Worm (Caenorhabditis elegans) whole organism, L4 larva: ENCODE measurements around the gene R05G6.4.
A peak's percentile ranks its signal among the peaks of the same experiment; 100 is the strongest.

ENCODE experiments used
- D1046.2 ChIP-seq: fragments of 200-800 bp; sonication (Bioruptor generic); IDR thresholded peaks from 2 replicates; pipeline ENCODE4 v1.3.6; 2022; ENCODE audit warnings: missing genetic modification characterization, missing compliant biosample characterization
- F10B5.3 ChIP-seq: sonication (generic microtip); optimal IDR thresholded peaks from 2 replicates; lab custom pipeline; 2016; ENCODE audit warnings: mild to moderate bottlenecking, missing genetic modification characterization, missing compliant biosample characterization
- F44E2.7 ChIP-seq: fragments of 200-800 bp; sonication (Bioruptor generic); IDR thresholded peaks from 2 replicates; pipeline ENCODE4 v2.1.2; 2022; ENCODE audit warnings: missing genetic modification characterization, missing compliant biosample characterization
- R02D3.7 ChIP-seq: fragments of 150-350 bp; sonication (generic microtip); optimal IDR thresholded peaks from 3 replicates; lab custom pipeline; 2014; ENCODE audit warnings: missing biosample characterization, missing genetic modification characterization
- T20F7.1 ChIP-seq: fragments of 200-800 bp; sonication (Bioruptor generic); optimal IDR thresholded peaks from 2 replicates; lab custom pipeline; 2018; ENCODE audit warnings: mild to moderate bottlenecking, missing genetic modification characterization, missing compliant biosample characterization
- T26A8.4 ChIP-seq: fragments of 200-800 bp; sonication (Bioruptor generic); IDR thresholded peaks from 2 replicates; pipeline ENCODE4 v1.3.6; 2022; ENCODE audit warnings: missing genetic modification characterization, missing compliant biosample characterization
- Y5F2A.4 ChIP-seq: fragments of 200-800 bp; sonication (Bioruptor generic); optimal IDR thresholded peaks from 2 replicates; lab custom pipeline; 2018; ENCODE audit warnings: mild to moderate bottlenecking, missing genetic modification characterization, missing compliant biosample characterization
- Y75B8A.6 ChIP-seq: fragments of 200-800 bp; sonication (Bioruptor generic); IDR thresholded peaks from 2 replicates; pipeline ENCODE4 v1.3.6; 2022; ENCODE audit warnings: missing genetic modification reagents, missing genetic modification characterization, missing compliant biosample characterization
- ZK546.5 ChIP-seq, 2 experiments: sonication (generic microtip); optimal IDR thresholded peaks; 2 replicates each; lab custom pipeline; 2017; ENCODE audit warnings: missing biosample characterization in 2 of 2, missing genetic modification characterization in 2 of 2
- aha-1 ChIP-seq: fragments of 150-350 bp; peaks from one replicate; lab custom pipeline; 2014; ENCODE audit warnings: missing biosample characterization, missing genetic modification characterization
- aly-2 ChIP-seq: sonication (generic microtip); optimal IDR thresholded peaks from 2 replicates; lab custom pipeline; 2018; ENCODE audit warnings: missing biosample characterization, missing genetic modification characterization
- arid-1 ChIP-seq: fragments of 200-800 bp; sonication (Bioruptor generic); conservative IDR thresholded peaks from 2 replicates; pipeline ENCODE4 v1.3.6; 2022; ENCODE audit warnings: missing genetic modification reagents, missing genetic modification characterization, missing compliant biosample characterization
- attf-4 ChIP-seq: sonication (generic microtip); optimal IDR thresholded peaks from 3 replicates; lab custom pipeline; 2017; ENCODE audit warnings: missing biosample characterization, missing genetic modification characterization
- ceh-20 ChIP-seq: fragments of 200-800 bp; sonication (Bioruptor generic); IDR thresholded peaks from 2 replicates; pipeline ENCODE4 v1.3.6; 2022; ENCODE audit warnings: missing genetic modification reagents, missing genetic modification characterization, missing compliant biosample characterization
- ceh-44 ChIP-seq: fragments of 200-800 bp; sonication (Bioruptor generic); IDR thresholded peaks from 2 replicates; pipeline ENCODE4 v1.3.6; 2022; ENCODE audit warnings: missing genetic modification reagents, missing genetic modification characterization, missing compliant biosample characterization
- cey-2 ChIP-seq: sonication (generic microtip); optimal IDR thresholded peaks from 3 replicates; lab custom pipeline; 2017; ENCODE audit warnings: missing genetic modification characterization, mild to moderate bottlenecking, missing compliant biosample characterization, antibody characterized with exemption, borderline replicate concordance; ENCODE audit not compliant: insufficient read depth
- ctbp-1 ChIP-seq: fragments of 200-800 bp; sonication (Bioruptor generic); IDR thresholded peaks from 2 replicates; pipeline ENCODE4 v1.3.6; 2022; ENCODE audit warnings: missing genetic modification reagents, missing genetic modification characterization, missing compliant biosample characterization
- daf-8 ChIP-seq: fragments of 200-800 bp; sonication (Bioruptor generic); IDR thresholded peaks from 2 replicates; pipeline ENCODE4 v1.3.6; 2022; ENCODE audit warnings: missing genetic modification characterization, missing compliant biosample characterization
- dve-1 ChIP-seq: sonication (generic microtip); optimal IDR thresholded peaks from 2 replicates; lab custom pipeline; 2017; ENCODE audit warnings: antibody characterized with exemption, mild to moderate bottlenecking, missing genetic modification characterization, missing compliant biosample characterization; ENCODE audit not compliant: insufficient read depth
- egl-27 ChIP-seq: sonication (generic microtip); optimal IDR thresholded peaks from 3 replicates; lab custom pipeline; 2017; ENCODE audit warnings: missing biosample characterization, missing genetic modification reagents, missing genetic modification characterization
- fkh-10 ChIP-seq: fragments of 150-350 bp; optimal IDR thresholded peaks from 2 replicates; lab custom pipeline; 2014; ENCODE audit warnings: missing biosample characterization, missing genetic modification reagents, missing genetic modification characterization
- hif-1 ChIP-seq, 2 experiments: sonication (generic microtip); optimal IDR thresholded peaks; 2 replicates each; lab custom pipeline; 2016 to 2017; ENCODE audit warnings: missing compliant biosample characterization in 2 of 2, missing genetic modification characterization in 2 of 2, missing genetic modification reagents in 2 of 2, missing genotype in 2 of 2, mild to moderate bottlenecking in 1 of 2
- hlh-30 ChIP-seq: sonication (generic microtip); optimal IDR thresholded peaks from 2 replicates; lab custom pipeline; 2017; ENCODE audit warnings: antibody characterized with exemption, mild to moderate bottlenecking, missing genetic modification characterization, missing compliant biosample characterization; ENCODE audit not compliant: insufficient read depth
- hmg-1.1 ChIP-seq: fragments of 200-800 bp; sonication (Bioruptor generic); IDR thresholded peaks from 2 replicates; pipeline ENCODE4 v1.3.6; 2022; ENCODE audit warnings: missing genetic modification reagents, missing genetic modification characterization, missing compliant biosample characterization
- lim-7 ChIP-seq: fragments of 200-800 bp; sonication (Bioruptor generic); IDR thresholded peaks from 2 replicates; pipeline ENCODE4 v1.3.6; 2022; ENCODE audit warnings: missing genetic modification characterization, missing compliant biosample characterization
- lin-1 ChIP-seq: fragments of 200-800 bp; sonication (Bioruptor generic); IDR thresholded peaks from 2 replicates; pipeline ENCODE4 v1.3.6; 2022; ENCODE audit warnings: missing genetic modification reagents, missing genetic modification characterization, missing compliant biosample characterization
- lin-29 ChIP-seq: fragments of 200-800 bp; sonication (Bioruptor generic); IDR thresholded peaks from 2 replicates; pipeline ENCODE4 v1.3.6; 2022; ENCODE audit warnings: missing genetic modification reagents, missing genetic modification characterization, missing compliant biosample characterization
- lir-3 ChIP-seq: sonication (generic microtip); optimal IDR thresholded peaks from 2 replicates; lab custom pipeline; 2016; ENCODE audit warnings: mild to moderate bottlenecking, missing genetic modification characterization, missing compliant biosample characterization
- lsy-2 ChIP-seq, 2 experiments: fragments of 150-350 bp in 1 of 2; sonication (generic microtip) in 1 of 2; optimal IDR thresholded peaks; 2 replicates each; lab custom pipeline; 2014 to 2017; ENCODE audit warnings: missing biosample characterization in 2 of 2, missing genetic modification characterization in 2 of 2
- madf-9 ChIP-seq: fragments of 200-800 bp; sonication (Bioruptor generic); conservative IDR thresholded peaks from 2 replicates; pipeline ENCODE4 v1.3.6; 2022; ENCODE audit warnings: missing genetic modification reagents, missing genetic modification characterization, missing compliant biosample characterization
- mdl-1 ChIP-seq, 2 experiments: fragments of 150-350 bp in 1 of 2; sonication (generic microtip) in 1 of 2; optimal IDR thresholded peaks; 2 replicates each; lab custom pipeline; 2014 to 2017; ENCODE audit warnings: missing biosample characterization in 2 of 2, missing genetic modification characterization in 2 of 2
- mdt-29 ChIP-seq: fragments of 200-800 bp; sonication (Bioruptor generic); IDR thresholded peaks from 2 replicates; pipeline ENCODE4 v1.3.6; 2022; ENCODE audit warnings: missing genetic modification reagents, missing genetic modification characterization, missing compliant biosample characterization
- mxl-2 ChIP-seq: fragments of 200-800 bp; sonication (Bioruptor generic); conservative IDR thresholded peaks from 2 replicates; pipeline ENCODE4 v1.3.6; 2022; ENCODE audit warnings: missing genetic modification reagents, missing genetic modification characterization, missing compliant biosample characterization
- nhr-11 ChIP-seq: fragments of 150-350 bp; optimal IDR thresholded peaks from 2 replicates; lab custom pipeline; 2014; ENCODE audit warnings: missing biosample characterization, missing genetic modification characterization
- nhr-237 ChIP-seq: sonication (generic microtip); optimal IDR thresholded peaks from 2 replicates; lab custom pipeline; 2017; ENCODE audit warnings: missing biosample characterization, missing genetic modification characterization
- nhr-28 ChIP-seq: fragments of 150-350 bp; optimal IDR thresholded peaks from 2 replicates; lab custom pipeline; 2014; ENCODE audit warnings: missing biosample characterization, missing genetic modification characterization
- nhr-42 ChIP-seq: fragments of 200-800 bp; sonication (Bioruptor generic); IDR thresholded peaks from 2 replicates; pipeline ENCODE4 v1.3.6; 2022; ENCODE audit warnings: missing genetic modification characterization, missing compliant biosample characterization
- nhr-6 ChIP-seq: fragments of 150-350 bp; optimal IDR thresholded peaks from 2 replicates; lab custom pipeline; 2014; ENCODE audit warnings: missing biosample characterization, missing genetic modification characterization
- nhr-76 ChIP-seq: fragments of 150-350 bp; optimal IDR thresholded peaks from 2 replicates; lab custom pipeline; 2014; ENCODE audit warnings: missing biosample characterization, missing genetic modification characterization
- php-3 ChIP-seq: fragments of 200-800 bp; sonication (Bioruptor generic); IDR thresholded peaks from 2 replicates; pipeline ENCODE4 v1.3.6; 2022; ENCODE audit warnings: missing genetic modification reagents, missing genetic modification characterization, missing compliant biosample characterization
- pqm-1 ChIP-seq: sonication (generic microtip); optimal IDR thresholded peaks from 2 replicates; lab custom pipeline; 2017; ENCODE audit warnings: missing biosample characterization, missing genetic modification characterization
- sdz-12 ChIP-seq: fragments of 200-800 bp; sonication (Bioruptor generic); optimal IDR thresholded peaks from 2 replicates; lab custom pipeline; 2018; ENCODE audit warnings: mild to moderate bottlenecking, missing genetic modification characterization, missing compliant biosample characterization
- skn-1 ChIP-seq: fragments of 150-350 bp; optimal IDR thresholded peaks from 2 replicates; lab custom pipeline; 2014; ENCODE audit warnings: missing biosample characterization, missing genetic modification characterization
- snpc-1.2 ChIP-seq: fragments of 200-800 bp; sonication (Bioruptor generic); IDR thresholded peaks from 2 replicates; pipeline ENCODE4 v1.3.6; 2022; ENCODE audit warnings: missing genetic modification reagents, missing genetic modification characterization, missing compliant biosample characterization
- snpc-4 ChIP-seq: fragments of 150-350 bp; optimal IDR thresholded peaks from 2 replicates; lab custom pipeline; 2014; ENCODE audit warnings: missing biosample characterization, missing genetic modification characterization
- spr-1 ChIP-seq: sonication (generic microtip); optimal IDR thresholded peaks from 2 replicates; lab custom pipeline; 2016; ENCODE audit warnings: mild to moderate bottlenecking, missing genetic modification characterization, missing compliant biosample characterization
- tag-97 ChIP-seq: fragments of 200-800 bp; sonication (Bioruptor generic); IDR thresholded peaks from 2 replicates; pipeline ENCODE4 v1.3.6; 2022; ENCODE audit warnings: missing genetic modification characterization, missing compliant biosample characterization
- tra-1 ChIP-seq: fragments of 200-800 bp; sonication (Bioruptor generic); IDR thresholded peaks from 2 replicates; pipeline ENCODE4 v1.3.6; 2022; ENCODE audit warnings: missing genetic modification reagents, missing genetic modification characterization, missing compliant biosample characterization
- unc-39 ChIP-seq: sonication (generic microtip); optimal IDR thresholded peaks from 2 replicates; lab custom pipeline; 2017; ENCODE audit warnings: missing biosample characterization, missing genetic modification characterization
- unc-62 ChIP-seq, 3 experiments: fragments of 150-350 bp in 1 of 3; sonication (generic microtip); optimal IDR thresholded peaks in 2 of 3; peaks in 1 of 3; 1 replicate in 1 of 3; 2 replicates in 2 of 3; lab custom pipeline; 2014 to 2017; ENCODE audit warnings: missing biosample characterization in 3 of 3, missing genetic modification characterization in 3 of 3, missing genetic modification reagents in 3 of 3, missing genotype in 1 of 3
- vab-7 ChIP-seq: fragments of 200-800 bp; sonication (Bioruptor generic); IDR thresholded peaks from 2 replicates; pipeline ENCODE4 v1.3.6; 2022; ENCODE audit warnings: missing genetic modification reagents, missing genetic modification characterization, missing compliant biosample characterization
- zag-1 ChIP-seq: fragments of 150-350 bp; optimal IDR thresholded peaks from 2 replicates; lab custom pipeline; 2014; ENCODE audit warnings: missing biosample characterization, missing genetic modification characterization

R05G6.4 gene

DNA sequence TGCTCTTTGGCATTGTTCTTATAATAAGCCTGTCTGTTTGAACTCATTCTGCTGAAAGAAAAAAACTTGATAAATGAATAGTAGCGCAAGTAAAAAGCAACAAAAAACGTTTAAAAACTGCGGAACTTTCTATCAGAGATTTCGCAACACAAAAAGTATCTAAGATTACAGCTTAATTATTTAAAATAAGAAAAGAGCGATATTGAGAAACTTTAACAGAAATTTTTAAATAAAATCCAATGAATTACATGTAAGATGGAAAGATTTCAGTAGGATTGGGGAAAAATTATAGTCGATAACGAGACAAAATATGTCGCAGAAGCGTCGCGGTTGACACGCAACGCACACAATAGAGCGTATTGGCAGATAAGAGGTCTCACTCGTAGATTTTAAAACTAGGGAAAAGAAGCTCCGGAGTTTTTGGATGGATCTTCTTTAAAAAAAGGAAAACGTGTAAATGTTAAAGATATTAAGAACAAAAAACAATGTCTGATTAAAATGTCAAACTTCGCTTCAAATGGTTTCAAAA lies 48.6 kb downstream of the R05G6.4 start, which contains the start of gene ima-3:
Gene ima-3 (minus strand): TSS at position 51 of the 529 bp plus-strand sequence.
- no peak for TF ChIP-seq hmg-1.1 (GFP tag; lab: Robert Waterston, UW)
- TF ChIP-seq vab-7: no peak
- no peak for TF ChIP-seq lir-3 (tag; lab: Kevin White, UChicago)
- TF ChIP-seq sdz-12 (GFP tag; lab: Kevin White, UChicago): no peak
- no peak for TF ChIP-seq zag-1 (tag; lab: Kevin White, UChicago)
- peak in 1 of 2 experiments; percentile 62 for TF ChIP-seq lsy-2 (tag; optimal IDR thresholded peaks at IDR 0.05; lab: Kevin White, UChicago)
- TF ChIP-seq D1046.2 (GFP tag; lab: Robert Waterston, UW): no peak
- no peak for TF ChIP-seq lin-1 (GFP tag; lab: Robert Waterston, UW)
- TF ChIP-seq hlh-30 (tag; lab: Kevin White, UChicago): no peak
- TF ChIP-seq fkh-10 (GFP tag; lab: Kevin White, UChicago): peak; percentile 31
- no peak for TF ChIP-seq unc-62 (GFP tag; optimal IDR thresholded peaks at IDR 0.05 in 1 of 2; lab: Kevin White, UChicago)
- TF ChIP-seq unc-62 (tag; optimal IDR thresholded peaks at IDR 0.05; lab: Kevin White, UChicago): no peak
- peak; percentile 30 for TF ChIP-seq dve-1 (tag; lab: Kevin White, UChicago)
- TF ChIP-seq cey-2 (tag; lab: Kevin White, UChicago): no peak
- no peak for TF ChIP-seq mxl-2 (GFP tag; lab: Robert Waterston, UW)
- no peak for TF ChIP-seq snpc-4 (tag; lab: Kevin White, UChicago)
- no peak for TF ChIP-seq nhr-42 (GFP tag; lab: Robert Waterston, UW)
- peak; percentile 17 for TF ChIP-seq nhr-6
- no peak for TF ChIP-seq aly-2 (tag; lab: Kevin White, UChicago)
- TF ChIP-seq lim-7: no peak
- TF ChIP-seq tra-1 (GFP tag; lab: Robert Waterston, UW): no peak
- TF ChIP-seq R02D3.7: no peak
- TF ChIP-seq hif-1 (tag; optimal IDR thresholded peaks at IDR 0.05; lab: Kevin White, UChicago): peak in 1 of 2 experiments; percentile 47
- no peak for TF ChIP-seq aha-1 (tag; lab: Kevin White, UChicago)
- no peak for TF ChIP-seq skn-1 (tag; lab: Kevin White, UChicago)
- no peak for TF ChIP-seq ctbp-1 (GFP tag; lab: Robert Waterston, UW)
- TF ChIP-seq daf-8 (GFP tag; lab: Robert Waterston, UW): no peak
- no peak for TF ChIP-seq ceh-20 (GFP tag; lab: Robert Waterston, UW)
- TF ChIP-seq unc-39 (tag; lab: Kevin White, UChicago): no peak
- TF ChIP-seq F44E2.7 (GFP tag; lab: Robert Waterston, UW): no peak
- TF ChIP-seq php-3: no peak
- TF ChIP-seq egl-27 (tag; lab: Kevin White, UChicago): no peak
- no peak for TF ChIP-seq attf-4 (tag; lab: Kevin White, UChicago)
- TF ChIP-seq ceh-44: no peak
- no peak for TF ChIP-seq spr-1 (tag; lab: Kevin White, UChicago)
- TF ChIP-seq nhr-76 (tag; lab: Kevin White, UChicago): no peak
- no peak for TF ChIP-seq lin-29 (GFP tag; lab: Robert Waterston, UW)
- no peak for TF ChIP-seq nhr-11 (tag; lab: Kevin White, UChicago)
- TF ChIP-seq mdl-1 (tag; optimal IDR thresholded peaks at IDR 0.05; lab: Kevin White, UChicago): no peak
- no peak for TF ChIP-seq ZK546.5 (tag; optimal IDR thresholded peaks at IDR 0.05; lab: Kevin White, UChicago)
- no peak for TF ChIP-seq F10B5.3 (tag; lab: Kevin White, UChicago)
- peak; percentile 36 for TF ChIP-seq pqm-1 (tag; lab: Kevin White, UChicago)
- TF ChIP-seq arid-1: no peak
- TF ChIP-seq madf-9: no peak
- no peak for TF ChIP-seq T20F7.1 (GFP tag; lab: Kevin White, UChicago)
- TF ChIP-seq mdt-29 (GFP tag; lab: Robert Waterston, UW): no peak
- no peak for TF ChIP-seq Y75B8A.6
- no peak for TF ChIP-seq Y5F2A.4 (GFP tag; lab: Kevin White, UChicago)
- no peak for TF ChIP-seq T26A8.4 (GFP tag; lab: Robert Waterston, UW)
- no peak for TF ChIP-seq tag-97 (GFP tag; lab: Robert Waterston, UW)
- TF ChIP-seq nhr-237 (tag; lab: Kevin White, UChicago): no peak
- no peak for TF ChIP-seq snpc-1.2
- TF ChIP-seq nhr-28 (tag; lab: Kevin White, UChicago): peak; percentile 67
